Worm (Caenorhabditis elegans) whole organism, young adult: ENCODE measurements around the gene cox-18.

Experiments
- B0336.3 ChIP-seq: fragments of 200-800 bp; sonication (Bioruptor generic); IDR thresholded peaks from 2 replicates; pipeline ENCODE4 v1.3.6; 2022; ENCODE audit warnings: missing genetic modification characterization, missing compliant biosample characterization
- F39B2.1 ChIP-seq: fragments of 200-800 bp; sonication (Bioruptor generic); IDR thresholded peaks from 2 replicates; pipeline ENCODE4 v1.3.6; 2022; ENCODE audit warnings: missing genetic modification reagents, missing genetic modification characterization, missing compliant biosample characterization
- F52B5.7 ChIP-seq: sonication (generic microtip); optimal IDR thresholded peaks from 2 replicates; lab custom pipeline; 2016; ENCODE audit warnings: mild to moderate bottlenecking, missing genetic modification characterization, missing compliant biosample characterization
- F55B11.4 ChIP-seq: sonication (generic microtip); optimal IDR thresholded peaks from 2 replicates; lab custom pipeline; 2016; ENCODE audit warnings: missing compliant biosample characterization, missing genetic modification characterization, borderline replicate concordance; ENCODE audit not compliant: insufficient read depth
- T07F8.4 ChIP-seq: sonication (generic microtip); optimal IDR thresholded peaks from 2 replicates; lab custom pipeline; 2016; ENCODE audit warnings: mild to moderate bottlenecking, missing genetic modification characterization, moderate library complexity, missing compliant biosample characterization
- ama-1 ChIP-seq, 3 experiments: fragments of 150-350 bp in 1 of 3; sonication (generic microtip) in 2 of 3; optimal IDR thresholded peaks; 2 replicates each; lab custom pipeline; 2014 to 2018; ENCODE audit warnings: missing biosample characterization in 2 of 3, missing genetic modification characterization in 2 of 3, missing genetic modification reagents in 2 of 3
- athp-1 ChIP-seq: sonication (generic microtip); optimal IDR thresholded peaks from 2 replicates; lab custom pipeline; 2017; ENCODE audit warnings: mild to moderate bottlenecking, missing genetic modification characterization, missing compliant biosample characterization
- bed-1 ChIP-seq: fragments of 200-800 bp; sonication (Bioruptor generic); IDR thresholded peaks from 2 replicates; pipeline ENCODE4 v1.3.6; 2022; ENCODE audit warnings: missing genetic modification reagents, missing genetic modification characterization, missing compliant biosample characterization
- cebp-1 ChIP-seq, 2 experiments: fragments of 200-800 bp in 1 of 2; sonication (Bioruptor generic) in 1 of 2; sonication (generic microtip) in 1 of 2; IDR thresholded peaks in 1 of 2; optimal IDR thresholded peaks in 1 of 2; 2 replicates each; pipeline versions ENCODE4 v1.3.6 to Lab custom; 2017 to 2022; ENCODE audit warnings: missing compliant biosample characterization in 2 of 2, missing genetic modification characterization in 2 of 2, mild to moderate bottlenecking in 1 of 2, missing genetic modification reagents in 1 of 2, moderate library complexity in 1 of 2
- cebp-2 ChIP-seq: fragments of 200-800 bp; sonication (Bioruptor generic); IDR thresholded peaks from 2 replicates; pipeline ENCODE4 v1.3.6; 2022; ENCODE audit warnings: missing genetic modification characterization, missing compliant biosample characterization
- ceh-40 ChIP-seq: fragments of 200-800 bp; sonication (Bioruptor generic); IDR thresholded peaks from 2 replicates; pipeline ENCODE4 v1.3.6; 2022; ENCODE audit warnings: missing genetic modification characterization, missing compliant biosample characterization
- ceh-58 ChIP-seq: fragments of 200-800 bp; sonication (Bioruptor generic); IDR thresholded peaks from 2 replicates; pipeline ENCODE4 v1.3.6; 2022; ENCODE audit warnings: missing genetic modification characterization, missing compliant biosample characterization
- dpl-1 ChIP-seq: fragments of 150-350 bp; optimal IDR thresholded peaks from 2 replicates; lab custom pipeline; 2014; ENCODE audit warnings: missing biosample characterization, missing genetic modification reagents, missing genetic modification characterization
- efl-1 ChIP-seq: fragments of 150-350 bp; optimal IDR thresholded peaks from 2 replicates; lab custom pipeline; 2014; ENCODE audit warnings: missing biosample characterization, missing genetic modification reagents, missing genetic modification characterization
- egl-18 ChIP-seq: fragments of 200-800 bp; sonication (Bioruptor generic); IDR thresholded peaks from 2 replicates; pipeline ENCODE4 v1.3.6; 2022; ENCODE audit warnings: missing genetic modification reagents, missing genetic modification characterization, missing compliant biosample characterization
- egl-44 ChIP-seq: fragments of 200-800 bp; sonication (Bioruptor generic); IDR thresholded peaks from 2 replicates; pipeline ENCODE4 v1.3.6; 2022; ENCODE audit warnings: missing genetic modification reagents, missing genetic modification characterization, missing compliant biosample characterization
- egrh-3 ChIP-seq: fragments of 200-800 bp; sonication (Bioruptor generic); IDR thresholded peaks from 2 replicates; pipeline ENCODE4 v1.3.6; 2022; ENCODE audit warnings: missing genetic modification reagents, missing genetic modification characterization, missing compliant biosample characterization
- gei-17 ChIP-seq: fragments of 200-800 bp; sonication (Bioruptor generic); optimal IDR thresholded peaks from 2 replicates; lab custom pipeline; 2018; ENCODE audit warnings: mild to moderate bottlenecking, missing genetic modification characterization, missing compliant biosample characterization
- hsf-1 ChIP-seq: fragments of 200-800 bp; sonication (Bioruptor generic); IDR thresholded peaks from 2 replicates; pipeline ENCODE4 v1.3.6; 2022; ENCODE audit warnings: missing genetic modification reagents, missing genetic modification characterization, missing compliant biosample characterization
- lsy-27 ChIP-seq: sonication (generic microtip); optimal IDR thresholded peaks from 2 replicates; lab custom pipeline; 2017; ENCODE audit warnings: missing genetic modification characterization, mild to moderate bottlenecking, missing compliant biosample characterization, antibody characterized with exemption, missing genotype, borderline replicate concordance; ENCODE audit not compliant: insufficient read depth
- madf-6 ChIP-seq: fragments of 200-800 bp; sonication (Bioruptor generic); IDR thresholded peaks from 2 replicates; pipeline ENCODE4 v1.3.6; 2022; ENCODE audit warnings: missing genetic modification reagents, missing genetic modification characterization, missing compliant biosample characterization
- madf-8 ChIP-seq: fragments of 200-800 bp; sonication (Bioruptor generic); conservative IDR thresholded peaks from 2 replicates; pipeline ENCODE4 v1.3.6; 2022; ENCODE audit warnings: missing genetic modification reagents, missing genetic modification characterization, missing compliant biosample characterization
- mcd-1 ChIP-seq: fragments of 200-800 bp; sonication (Bioruptor generic); IDR thresholded peaks from 2 replicates; pipeline ENCODE4 v1.3.6; 2022; ENCODE audit warnings: missing genetic modification reagents, missing genetic modification characterization, missing compliant biosample characterization
- mel-28 ChIP-seq: sonication (generic microtip); optimal IDR thresholded peaks from 2 replicates; lab custom pipeline; 2016; ENCODE audit warnings: borderline replicate concordance, mild to moderate bottlenecking, missing genetic modification characterization, missing compliant biosample characterization
- nhr-179 ChIP-seq: sonication (generic microtip); optimal IDR thresholded peaks from 2 replicates; lab custom pipeline; 2016; ENCODE audit warnings: mild to moderate bottlenecking, missing genetic modification characterization, missing compliant biosample characterization
- nhr-27 ChIP-seq: fragments of 200-800 bp; sonication (Bioruptor generic); optimal IDR thresholded peaks from 2 replicates; lab custom pipeline; 2018; ENCODE audit warnings: mild to moderate bottlenecking, missing genetic modification characterization, moderate library complexity, missing compliant biosample characterization
- pha-4 ChIP-seq: fragments of 150-350 bp; sonication (generic microtip); optimal IDR thresholded peaks from 2 replicates; lab custom pipeline; 2014; ENCODE audit warnings: missing biosample characterization, missing genetic modification reagents, missing genetic modification characterization
- repo-1 ChIP-seq: sonication (generic microtip); optimal IDR thresholded peaks from 2 replicates; lab custom pipeline; 2017; ENCODE audit warnings: mild to moderate bottlenecking, missing genetic modification characterization, missing compliant biosample characterization
- snpc-4 ChIP-seq, 5 experiments: fragments of 150-350 bp in 1 of 5; sonication (generic microtip) in 4 of 5; optimal IDR thresholded peaks; 2 replicates each; lab custom pipeline; 2014 to 2018; ENCODE audit warnings: missing genetic modification characterization in 5 of 5, missing biosample characterization in 3 of 5, antibody characterized with exemption in 2 of 5, mild to moderate bottlenecking in 2 of 5, missing compliant biosample characterization in 2 of 5, missing genotype in 2 of 5, moderate library complexity in 2 of 5, missing genetic modification reagents in 1 of 5
- somi-1 ChIP-seq: fragments of 200-800 bp; sonication (Bioruptor generic); optimal IDR thresholded peaks from 2 replicates; lab custom pipeline; 2018; ENCODE audit warnings: mild to moderate bottlenecking, missing genetic modification characterization, missing compliant biosample characterization
- zfh-2 ChIP-seq: fragments of 200-800 bp; sonication (Bioruptor generic); conservative IDR thresholded peaks from 2 replicates; pipeline ENCODE4 v1.3.6; 2022; ENCODE audit warnings: missing genetic modification reagents, missing genetic modification characterization, missing compliant biosample characterization
- ztf-25 ChIP-seq: fragments of 200-800 bp; sonication (Bioruptor generic); IDR thresholded peaks from 2 replicates; pipeline ENCODE4 v1.3.6; 2022; ENCODE audit warnings: missing genetic modification reagents, missing genetic modification characterization, missing compliant biosample characterization
- ztf-26 ChIP-seq: sonication (generic microtip); optimal IDR thresholded peaks from 2 replicates; lab custom pipeline; 2017; ENCODE audit warnings: missing genetic modification characterization, missing compliant biosample characterization
- ztf-28 ChIP-seq: fragments of 200-800 bp; sonication (Bioruptor generic); IDR thresholded peaks from 2 replicates; pipeline ENCODE4 v1.3.6; 2022; ENCODE audit warnings: missing genetic modification reagents, missing genetic modification characterization, missing compliant biosample characterization
- ztf-3 ChIP-seq: fragments of 200-800 bp; sonication (Bioruptor generic); optimal IDR thresholded peaks from 2 replicates; lab custom pipeline; 2018; ENCODE audit warnings: mild to moderate bottlenecking, missing genetic modification characterization, missing compliant biosample characterization

The cox-18 gene

ce11 chrIV:1093870-1094564 lies 3.2 kb upstream of the cox-18 start, which contains the start of the genes cct-8 and Y55F3AR.2 (continued):
- TF ChIP-seq lsy-27 (tag; lab: Kevin White, UChicago), result peak; percentile 80
- TF ChIP-seq dpl-1 (GFP tag; lab: Kevin White, UChicago), result peak; percentile 82
- peak; percentile 92 for TF ChIP-seq ztf-28 (GFP tag; lab: Robert Waterston, UW)
- peak; percentile 71 for TF ChIP-seq snpc-4 (GFP tag; optimal IDR thresholded peaks at IDR 0.05; lab: Kevin White, UChicago)
- TF ChIP-seq snpc-4 (tag; optimal IDR thresholded peaks at IDR 0.05; lab: Kevin White, UChicago), result peak; percentile 69 to 87 (median 78)
- peak; percentile 4 for TF ChIP-seq T07F8.4 (tag; lab: Kevin White, UChicago)
- TF ChIP-seq repo-1 (tag; lab: Kevin White, UChicago), result peak; percentile 99
- TF ChIP-seq nhr-179 (tag; lab: Kevin White, UChicago), result no peak
- TF ChIP-seq madf-6 (GFP tag; lab: Robert Waterston, UW), result peak; percentile 98
- peak; percentile 94 for TF ChIP-seq F39B2.1 (GFP tag; lab: Robert Waterston, UW)
- no peak for TF ChIP-seq ceh-58
- peak; percentile 98 for TF ChIP-seq ztf-26
- TF ChIP-seq somi-1, result peak; percentile 87
- TF ChIP-seq efl-1 (GFP tag; lab: Kevin White, UChicago), result peak; percentile 93
- TF ChIP-seq B0336.3 (GFP tag; lab: Robert Waterston, UW), result peak; percentile 99

ce11 chrIV:1096154-1096553 lies 1.1 kb upstream of the cox-18 start:
- TF ChIP-seq ztf-3 (GFP tag; lab: Kevin White, UChicago) (no peak), egrh-3 (GFP tag; lab: Robert Waterston, UW) (peak; percentile 48; the same call in 1 of the 2 replicates), athp-1 (tag; lab: Kevin White, UChicago) (no peak), zfh-2 (GFP tag; lab: Robert Waterston, UW) (peak; percentile 83)
- TF ChIP-seq, all 124 proteins: peak for 2

ce11 chrIV:1104007-1104406 lies 6.8 kb downstream of the cox-18 start:
- TF ChIP-seq madf-8 (GFP tag; lab: Robert Waterston, UW), result peak; percentile 33; the same call in 1 of the 2 replicates
- TF ChIP-seq hsf-1, result peak; percentile 71
- TF ChIP-seq mcd-1 (GFP tag; lab: Robert Waterston, UW), result peak; percentile 32; the same call in 1 of the 2 replicates
- TF ChIP-seq madf-6 (GFP tag; lab: Robert Waterston, UW), result peak; percentile 67

ce11 chrIV:1104518-1104917 lies 7.3 kb downstream of the cox-18 start, which contains the start of the genes C44B12.9 and C44B12.3:
Gene C44B12.9, minus strand, starts transcription at chrIV:1104618.
Gene C44B12.3, plus strand, starts transcription at chrIV:1104766.
- TF ChIP-seq hsf-1 (no peak), F55B11.4 (no peak), bed-1 (GFP tag; lab: Robert Waterston, UW) (no peak), gei-17 (GFP tag; lab: Kevin White, UChicago) (no peak), ama-1 (optimal IDR thresholded peaks at IDR 0.05; lab: Kevin White, UChicago) (no peak), ama-1 (GFP tag; optimal IDR thresholded peaks at IDR 0.05; lab: Kevin White, UChicago) (no peak), T07F8.4 (tag; lab: Kevin White, UChicago) (no peak), ceh-40 (GFP tag; lab: Robert Waterston, UW) (no peak), snpc-4 (GFP tag; optimal IDR thresholded peaks at IDR 0.05; lab: Kevin White, UChicago) (no peak), snpc-4 (tag; optimal IDR thresholded peaks at IDR 0.05; lab: Kevin White, UChicago) (no peak), pha-4 (tag; lab: Kevin White, UChicago) (no peak), mel-28 (tag; lab: Kevin White, UChicago) (no peak), nhr-27 (tag; lab: Kevin White, UChicago) (no peak), ztf-28 (GFP tag; lab: Robert Waterston, UW) (no peak), cebp-2 (GFP tag; lab: Robert Waterston, UW) (no peak), cebp-1 (GFP tag; IDR thresholded peaks at IDR 0.05; lab: Robert Waterston, UW) (no peak), cebp-1 (tag; optimal IDR thresholded peaks at IDR 0.05; lab: Kevin White, UChicago) (no peak), egl-18 (GFP tag; lab: Robert Waterston, UW) (no peak), ztf-25 (GFP tag; lab: Robert Waterston, UW) (no peak), egl-44 (GFP tag; lab: Robert Waterston, UW) (no peak), F52B5.7 (tag; lab: Kevin White, UChicago) (no peak), nhr-179 (tag; lab: Kevin White, UChicago) (no peak)
